Fruit fly (Drosophila melanogaster): ENCODE measurements around the gene CG9331.

CG9331 gene

dm6 chr2L:20787271-20787791 is 35.3 kb upstream of the CG9331 start, which contains the start of gene Pomp (continued):
- TF ChIP-seq Dref (GFP tag; IDR thresholded peaks at IDR 0.05) (peak; percentile 95), CG1233 (GFP tag; optimal IDR thresholded peaks at IDR 0.05) (peak; percentile 85), ato (GFP tag; IDR thresholded peaks at IDR 0.05; ENCODE audit: partially characterized antibody) (peak; percentile 37; the same call in 1 of the 2 replicates), NfI (GFP tag; optimal IDR thresholded peaks at IDR 0.05) (peak; percentile 71), CG10147 (GFP tag; optimal IDR thresholded peaks at IDR 0.05) (peak; percentile 77), CG11247 (GFP tag; IDR thresholded peaks at IDR 0.05) (peak; percentile 89), sens (GFP tag) (peak; percentile 80), fd64A (GFP tag; optimal IDR thresholded peaks at IDR 0.05) (peak; percentile 48), dati (GFP tag; IDR thresholded peaks at IDR 0.05) (peak; percentile 78), CG3281 (GFP tag; optimal IDR thresholded peaks at IDR 0.05) (peak; percentile 83), CG13894 (tag; optimal IDR thresholded peaks at IDR 0.05) (peak; percentile 81), Scr (GFP tag; IDR thresholded peaks at IDR 0.05; ENCODE audit: partially characterized antibody) (peak; percentile 62), CG2712 (tag; optimal IDR thresholded peaks at IDR 0.05) (peak; percentile 92), oc (tag; optimal IDR thresholded peaks at IDR 0.05) (peak; percentile 76), pb (GFP tag; optimal IDR thresholded peaks at IDR 0.05) (no peak), da (GFP tag; optimal IDR thresholded peaks at IDR 0.05) (no peak), CG7372 (GFP tag; IDR thresholded peaks at IDR 0.05) (peak; percentile 84), lov (optimal IDR thresholded peaks at IDR 0.05) (no peak), lov (GFP tag; IDR thresholded peaks at IDR 0.05) (peak; percentile 86; the same call in 2 of the 3 replicates), Neu2 (GFP tag; optimal IDR thresholded peaks at IDR 0.05; ENCODE audit: borderline replicate concordance) (peak; percentile 2), CG7745 (tag; optimal IDR thresholded peaks at IDR 0.05) (no peak), tin (GFP tag; optimal IDR thresholded peaks at IDR 0.05) (peak; percentile 83), CG10654 (GFP tag; optimal IDR thresholded peaks at IDR 0.05) (peak; percentile 85), zfh2 (GFP tag; optimal IDR thresholded peaks at IDR 0.05) (peak; percentile 63), ssp (GFP tag; IDR thresholded peaks at IDR 0.05) (peak; percentile 77), CG9609 (GFP tag; optimal IDR thresholded peaks at IDR 0.05) (peak; percentile 51), CG17328 (GFP tag; IDR thresholded peaks at IDR 0.05) (peak; percentile 89), CG7357 (GFP tag; IDR thresholded peaks at IDR 0.05) (peak; percentile 71), CG3847 (GFP tag; IDR thresholded peaks at IDR 0.05) (peak; percentile 90), Ets97D (GFP tag; optimal IDR thresholded peaks at IDR 0.05) (peak; percentile 71), gem (tag; optimal IDR thresholded peaks at IDR 0.05) (peak; percentile 93), phol (tag; optimal IDR thresholded peaks at IDR 0.05) (peak; percentile 90), Dp (GFP tag; optimal IDR thresholded peaks at IDR 0.05) (peak; percentile 48), Fer1 (GFP tag; optimal IDR thresholded peaks at IDR 0.05) (peak; percentile 86), nerfin-1 (tag; optimal IDR thresholded peaks at IDR 0.05) (peak; percentile 58), E2f2 (GFP tag; IDR thresholded peaks at IDR 0.05) (peak; percentile 73), Xbp1 (GFP tag; optimal IDR thresholded peaks at IDR 0.05) (peak; percentile 87), Side (GFP tag; optimal IDR thresholded peaks at IDR 0.05) (peak; percentile 57), btn (GFP tag; optimal IDR thresholded peaks at IDR 0.05) (no peak), maf-S (GFP tag; optimal IDR thresholded peaks at IDR 0.05) (peak; percentile 62), gcm (GFP tag; optimal IDR thresholded peaks at IDR 0.05) (peak; percentile 86), CG10979 (tag; optimal IDR thresholded peaks at IDR 0.05) (peak; percentile 84), run (tag; optimal IDR thresholded peaks at IDR 0.05) (peak; percentile 77), Hr51 (GFP tag; optimal IDR thresholded peaks at IDR 0.05) (peak; percentile 64 to 87), peb (GFP tag; IDR thresholded peaks at IDR 0.05) (peak; percentile 79), CG17361 (GFP tag; IDR thresholded peaks at IDR 0.05) (peak; percentile 90), HLHmδ (GFP tag; optimal IDR thresholded peaks at IDR 0.05) (no peak), grn (GFP tag; optimal IDR thresholded peaks at IDR 0.05) (peak; percentile 30), crol (GFP tag; IDR thresholded peaks at IDR 0.05) (peak; percentile 35; the same call in 1 of the 2 replicates), CG4730 (GFP tag; IDR thresholded peaks at IDR 0.05) (peak; percentile 87), CG34376 (GFP tag; optimal IDR thresholded peaks at IDR 0.05) (peak; percentile 29)

Measured in whole organism, embryonic.